Fruit fly (Drosophila melanogaster): ENCODE data around the gene CG33928.

CG33928 gene

DNA sequence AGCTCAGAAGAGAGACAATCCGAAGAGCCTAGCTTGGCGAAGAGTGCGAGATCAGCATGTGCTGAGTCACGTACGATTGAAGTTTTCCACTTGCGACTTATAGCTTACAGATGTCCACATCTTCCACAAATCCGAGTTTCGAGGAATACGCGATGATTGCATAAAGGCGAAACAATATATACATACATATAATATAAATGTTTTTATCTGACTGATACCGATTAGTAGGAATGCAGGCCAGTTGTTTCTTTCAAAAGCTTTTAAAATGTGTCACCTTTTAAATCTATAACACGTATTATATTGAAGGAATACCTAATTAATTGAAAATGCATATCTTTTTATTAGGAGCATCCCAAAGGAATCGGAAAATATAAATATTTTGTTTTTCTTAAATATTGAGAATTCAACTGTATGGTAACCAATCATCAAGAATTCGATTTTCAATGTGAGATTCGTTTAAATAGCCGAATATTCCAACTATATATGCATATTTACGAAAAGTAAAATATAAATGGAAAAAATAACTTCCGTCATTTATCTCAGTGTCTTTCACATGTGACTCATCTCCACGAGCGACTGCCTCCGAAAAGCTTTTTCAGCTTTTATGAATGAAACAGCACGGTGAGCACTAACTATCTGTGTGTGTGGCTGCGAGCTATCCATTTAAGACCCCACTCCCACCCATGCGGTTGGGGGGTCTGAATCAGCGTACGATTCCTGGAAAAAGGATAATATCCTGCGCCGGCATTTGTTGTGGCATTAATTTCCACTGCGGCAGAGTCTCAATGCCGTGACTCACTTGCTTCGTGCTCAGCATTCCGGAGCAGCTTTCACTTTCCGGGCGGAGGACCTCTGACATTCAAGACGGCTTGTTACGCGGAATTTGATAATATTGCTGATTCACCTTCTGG, 14.4 kb upstream of the CG33928 start:
- TF ChIP-seq croc (GFP tag; conservative IDR thresholded peaks at IDR 0.05): no peak
- TF ChIP-seq CG10431 (GFP tag; optimal IDR thresholded peaks at IDR 0.05): no peak
- no peak for TF ChIP-seq hbn (GFP tag; IDR thresholded peaks at IDR 0.05; ENCODE audit: partially characterized antibody)
- TF ChIP-seq CG11723 (GFP tag; optimal IDR thresholded peaks at IDR 0.05): peak; percentile 20
- peak; percentile 52 for TF ChIP-seq scrt (GFP tag; optimal IDR thresholded peaks at IDR 0.05)
- TF ChIP-seq ap (GFP tag; IDR thresholded peaks at IDR 0.05): no peak
- TF ChIP-seq insv (GFP tag; optimal IDR thresholded peaks at IDR 0.05): no peak
- peak; percentile 70 for TF ChIP-seq CG13424 (tag; optimal IDR thresholded peaks at IDR 0.05)
- TF ChIP-seq sr (GFP tag; IDR thresholded peaks at IDR 0.05): no peak
- TF ChIP-seq zfh2 (GFP tag; optimal IDR thresholded peaks at IDR 0.05): no peak
- TF ChIP-seq mirr (GFP tag; optimal IDR thresholded peaks at IDR 0.05): no peak
- 0 out of 2 replicates have a peak, but pooled peaks have one; percentile 46 for TF ChIP-seq CG5953 (GFP tag; IDR thresholded peaks at IDR 0.05)
- no peak for TF ChIP-seq Optix (GFP tag; IDR thresholded peaks at IDR 0.05)
- no peak for TF ChIP-seq CG7987 (GFP tag; optimal IDR thresholded peaks at IDR 0.05)
- TF ChIP-seq ERR (GFP tag; optimal IDR thresholded peaks at IDR 0.05): no peak
- TF ChIP-seq pita (GFP tag; optimal IDR thresholded peaks at IDR 0.05): no peak
- TF ChIP-seq Taf1 (GFP tag; IDR thresholded peaks at IDR 0.05): 0 out of 2 replicates have a peak, but pooled peaks have one; percentile 9
- peak; percentile 24 for TF ChIP-seq CG6683 (GFP tag; optimal IDR thresholded peaks at IDR 0.05)
- TF ChIP-seq jing (GFP tag; optimal IDR thresholded peaks at IDR 0.05): no peak
- peak; percentile 23; the same call in 1 of the 2 replicates for TF ChIP-seq CG10366 (GFP tag; IDR thresholded peaks at IDR 0.05)
- TF ChIP-seq CG17568 (GFP tag; optimal IDR thresholded peaks at IDR 0.05): peak; percentile 22
- TF ChIP-seq dmrt99B (tag; optimal IDR thresholded peaks at IDR 0.05): peak; percentile 73
- TF ChIP-seq cato (GFP tag; optimal IDR thresholded peaks at IDR 0.05; ENCODE audit: borderline replicate concordance): no peak
- peak; percentile 38 for TF ChIP-seq CG12299 (tag; optimal IDR thresholded peaks at IDR 0.05)
- TF ChIP-seq CG9609 (GFP tag; optimal IDR thresholded peaks at IDR 0.05): no peak
- peak; percentile 4 for TF ChIP-seq pnt (GFP tag; optimal IDR thresholded peaks at IDR 0.05)
- TF ChIP-seq emc (GFP tag; optimal IDR thresholded peaks at IDR 0.05): no peak
- peak; percentile 73 for TF ChIP-seq CG31441 (GFP tag; IDR thresholded peaks at IDR 0.05)
- peak; percentile 7 for TF ChIP-seq CG31365 (tag; optimal IDR thresholded peaks at IDR 0.05)
- peak; percentile 29 to 45 for TF ChIP-seq dpn (GFP tag; optimal IDR thresholded peaks at IDR 0.05)
- no peak for TF ChIP-seq CG5245 (GFP tag; optimal IDR thresholded peaks at IDR 0.05)
- TF ChIP-seq CG15696 (tag; optimal IDR thresholded peaks at IDR 0.05): no peak
- TF ChIP-seq Scr (GFP tag; IDR thresholded peaks at IDR 0.05; ENCODE audit: partially characterized antibody): no peak
- TF ChIP-seq CG32767 (GFP tag; IDR thresholded peaks at IDR 0.05): no peak
- TF ChIP-seq nau (GFP tag; optimal IDR thresholded peaks at IDR 0.05): peak; percentile 60
- no peak for TF ChIP-seq zen2 (GFP tag; IDR thresholded peaks at IDR 0.05; ENCODE audit: partially characterized antibody)
- TF ChIP-seq Gsc (GFP tag; IDR thresholded peaks at IDR 0.05): no peak
- no peak for TF ChIP-seq twi (tag; optimal IDR thresholded peaks at IDR 0.05)
- TF ChIP-seq lab (GFP tag; optimal IDR thresholded peaks at IDR 0.05): peak; percentile 70
- no peak for TF ChIP-seq CG1792 (GFP tag; optimal IDR thresholded peaks at IDR 0.05)
- no peak for TF ChIP-seq ara (GFP tag; IDR thresholded peaks at IDR 0.05)
- TF ChIP-seq E2f2 (GFP tag; IDR thresholded peaks at IDR 0.05): peak; percentile 41; the same call in 1 of the 2 replicates
- TF ChIP-seq Hr3 (GFP tag; optimal IDR thresholded peaks at IDR 0.05): peak; percentile 40
- TF ChIP-seq CG1603 (tag; optimal IDR thresholded peaks at IDR 0.05): peak; percentile 32
- TF ChIP-seq CG7745 (tag; optimal IDR thresholded peaks at IDR 0.05): no peak
- no peak for TF ChIP-seq z (GFP tag; IDR thresholded peaks at IDR 0.05)
- TF ChIP-seq CG10654 (GFP tag; optimal IDR thresholded peaks at IDR 0.05): peak; percentile 32
- no peak for TF ChIP-seq pzg (GFP tag; optimal IDR thresholded peaks at IDR 0.05)
- TF ChIP-seq ase (GFP tag; IDR thresholded peaks at IDR 0.05): no peak
